Fruit fly (Drosophila melanogaster) whole organism, prepupa: ENCODE data around the gene CG14551.

Source experiments
- CG11762 ChIP-seq: fragments of 200-800 bp; sonication (Bioruptor generic); optimal IDR thresholded peaks from 3 replicates; lab custom pipeline; 2016; ENCODE audit warnings: missing biosample characterization, missing genetic modification characterization; ENCODE audit not compliant: insufficient read depth
- CG4318 ChIP-seq: fragments of 200-800 bp; sonication (Bioruptor generic); optimal IDR thresholded peaks from 3 replicates; lab custom pipeline; 2017; ENCODE audit warnings: missing biosample characterization, mild to moderate bottlenecking, missing genetic modification characterization
- CG6854 ChIP-seq: fragments of 200-800 bp; sonication (Bioruptor generic); optimal IDR thresholded peaks from 2 replicates; lab custom pipeline; 2017; ENCODE audit warnings: missing biosample characterization, mild to moderate bottlenecking, missing genetic modification characterization
- CG7368 ChIP-seq: fragments of 200-800 bp; sonication (Bioruptor generic); optimal IDR thresholded peaks from 3 replicates; lab custom pipeline; 2016; ENCODE audit warnings: missing biosample characterization, missing genetic modification characterization
- Eip93F ChIP-seq: fragments of 200-800 bp; sonication (Bioruptor generic); optimal IDR thresholded peaks from 2 replicates; lab custom pipeline; 2016; ENCODE audit warnings: missing biosample characterization, mild to moderate bottlenecking, missing genetic modification characterization
- Met ChIP-seq: fragments of 200-800 bp; sonication (Bioruptor generic); optimal IDR thresholded peaks from 3 replicates; lab custom pipeline; 2016; ENCODE audit warnings: missing biosample characterization, missing genetic modification characterization
- pdm3 ChIP-seq: fragments of 200-800 bp; sonication (Bioruptor generic); optimal IDR thresholded peaks from 3 replicates; lab custom pipeline; 2016; ENCODE audit warnings: missing biosample characterization, missing genetic modification characterization
- spab ChIP-seq: fragments of 200-800 bp; sonication (Bioruptor generic); optimal IDR thresholded peaks from 2 replicates; lab custom pipeline; 2017; ENCODE audit warnings: missing biosample characterization, mild to moderate bottlenecking, missing genetic modification characterization, missing genetic modification reagents
- svp ChIP-seq: fragments of 200-800 bp; sonication (Bioruptor generic); peaks from one replicate; lab custom pipeline; 2016; ENCODE audit warnings: missing biosample characterization, missing genetic modification characterization

DNA sequence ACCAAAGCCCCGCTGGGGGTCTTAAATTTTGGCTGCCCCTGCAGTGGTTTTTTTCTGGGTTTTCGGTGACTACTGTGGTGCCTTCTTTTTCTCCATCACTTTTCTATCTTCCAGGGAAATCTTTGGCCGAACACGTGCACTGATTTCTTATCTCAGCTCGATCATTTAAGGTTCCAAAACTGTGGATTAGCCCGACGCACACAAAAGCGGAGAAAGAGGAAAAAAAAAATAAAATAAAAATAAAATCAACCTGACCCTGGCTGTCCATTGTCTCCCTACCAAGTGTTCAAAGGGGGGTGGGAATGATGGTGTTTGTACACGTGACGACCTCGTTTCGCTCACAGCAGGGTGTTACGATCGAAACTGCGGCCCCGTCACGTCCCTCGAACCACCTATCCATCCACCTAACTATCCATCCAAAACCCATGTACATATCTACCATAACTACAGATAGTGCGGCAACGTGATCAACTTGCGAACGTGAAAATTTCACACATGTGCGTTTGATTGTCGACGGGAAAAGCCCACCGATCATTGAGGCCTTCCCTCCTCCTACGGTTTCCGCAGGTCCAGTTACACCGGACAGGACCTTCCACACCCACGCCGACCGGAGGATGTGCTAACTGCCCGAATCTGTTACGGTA lies 36.1 kb downstream of the CG14551 start:
- TF ChIP-seq spab (no peak), svp (GFP tag; lab: Kevin White, UChicago) (no peak), pdm3 (GFP tag; lab: Kevin White, UChicago) (no peak), CG4318 (GFP tag; lab: Kevin White, UChicago) (no peak), Eip93F (no peak), CG7368 (no peak), CG6854 (GFP tag; lab: Kevin White, UChicago) (no peak), Met (GFP tag; lab: Kevin White, UChicago) (no peak), CG11762 (GFP tag; lab: Kevin White, UChicago) (no peak)
